Fruit fly (Drosophila melanogaster) Kc167 (cell line): Measurements from ENCODE around the gene nero.

Source experiments
- Myc ChIP-seq: fragments of >200 bp; optimal IDR thresholded peaks from 2 replicates; lab custom pipeline; 2017; ENCODE audit warnings: missing external identifiers
- Sin3A ChIP-seq: fragments of >200 bp; optimal IDR thresholded peaks from 2 replicates; lab custom pipeline; 2018; ENCODE audit warnings: missing external identifiers

- TF ChIP-seq Myc (lab: Kevin White, UChicago) (no peak), Sin3A (lab: Kevin White, UChicago) (no peak)
Measured at dm6 chr3R:31708240-31708639, 39.1 kb downstream of the nero start, which contains the start of gene CG42693.
